Worm (Caenorhabditis elegans) whole organism, early embryonic: ENCODE measurements around the gene csp-2.

ENCODE experiments used
- aly-1 ChIP-seq: sonication (generic microtip); optimal IDR thresholded peaks from 2 replicates; lab custom pipeline; 2016; ENCODE audit warnings: missing genetic modification characterization, missing compliant biosample characterization
- ama-1 ChIP-seq: fragments of 150-350 bp; optimal IDR thresholded peaks from 2 replicates; lab custom pipeline; 2014
- pes-1 ChIP-seq: fragments of 200-800 bp; sonication (Bioruptor generic); IDR thresholded peaks from 2 replicates; pipeline ENCODE4 v1.3.6; 2022; ENCODE audit warnings: missing genetic modification reagents, missing genetic modification characterization, missing compliant biosample characterization
- sea-1 ChIP-seq: fragments of 200-800 bp; sonication (Bioruptor generic); conservative IDR thresholded peaks from 2 replicates; pipeline ENCODE4 v1.3.6; 2022; ENCODE audit warnings: missing genetic modification characterization, missing compliant biosample characterization

DNA sequence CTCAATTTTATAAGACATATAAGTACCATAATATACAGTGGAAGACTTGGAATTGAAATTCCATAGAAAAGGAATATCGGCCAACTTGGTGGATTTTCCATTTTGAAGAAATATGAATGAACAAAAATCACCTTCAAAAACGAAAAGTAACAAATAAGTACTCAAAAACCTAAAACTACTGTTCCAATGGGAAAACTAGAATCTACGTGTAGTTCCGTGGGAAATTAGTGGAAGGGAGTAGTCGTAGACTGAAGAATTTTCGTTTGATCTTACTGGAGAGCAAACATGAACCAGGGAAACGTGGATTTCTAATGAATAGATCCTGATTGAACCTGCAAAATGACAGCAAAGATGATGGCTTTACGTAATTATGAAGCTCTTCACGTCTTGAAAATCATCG, 35.6 kb upstream of the csp-2 start, which contains the start of gene srv-31:
- no peak for TF ChIP-seq aly-1 (tag; lab: Kevin White, UChicago)
- TF ChIP-seq ama-1 (lab: Kevin White, UChicago) = no peak
- no peak for TF ChIP-seq sea-1 (GFP tag; lab: Robert Waterston, UW)
- TF ChIP-seq pes-1 (GFP tag; lab: Robert Waterston, UW) = no peak
